Worm (Caenorhabditis elegans) whole organism, young adult: ENCODE data around the gene syp-2.
A peak's percentile ranks its signal among the peaks of the same experiment; 100 is the strongest.

Source experiments
- B0261.1 ChIP-seq: sonication (generic microtip); optimal IDR thresholded peaks from 2 replicates; lab custom pipeline; 2016; ENCODE audit warnings: mild to moderate bottlenecking, missing genetic modification characterization, moderate library complexity, missing compliant biosample characterization
- F23B12.7 ChIP-seq: sonication (generic microtip); optimal IDR thresholded peaks from 2 replicates; lab custom pipeline; 2017; ENCODE audit warnings: missing genetic modification characterization, mild to moderate bottlenecking, missing compliant biosample characterization, antibody characterized with exemption, moderate library complexity; ENCODE audit not compliant: insufficient read depth
- F39B2.1 ChIP-seq: fragments of 200-800 bp; sonication (Bioruptor generic); IDR thresholded peaks from 2 replicates; pipeline ENCODE4 v1.3.6; 2022; ENCODE audit warnings: missing genetic modification reagents, missing genetic modification characterization, missing compliant biosample characterization
- F49E8.2 ChIP-seq: sonication (generic microtip); optimal IDR thresholded peaks from 3 replicates; lab custom pipeline; 2017; ENCODE audit warnings: missing genetic modification characterization, mild to moderate bottlenecking, missing compliant biosample characterization, antibody characterized with exemption, moderate library complexity; ENCODE audit not compliant: insufficient read depth
- Y53G8AR.9 ChIP-seq: fragments of 200-800 bp; sonication (Bioruptor generic); conservative IDR thresholded peaks from 2 replicates; pipeline ENCODE4 v1.3.6; 2022; ENCODE audit warnings: missing genetic modification reagents, missing genetic modification characterization, missing compliant biosample characterization
- Y79H2A.3 ChIP-seq: fragments of 200-800 bp; sonication (Bioruptor generic); conservative IDR thresholded peaks from 2 replicates; pipeline ENCODE4 v1.3.6; 2022; ENCODE audit warnings: missing genetic modification reagents, missing genetic modification characterization, missing compliant biosample characterization
- Y95B8A.8 ChIP-seq: fragments of 200-800 bp; sonication (Bioruptor generic); IDR thresholded peaks from 2 replicates; pipeline ENCODE4 v1.3.6; 2022; ENCODE audit warnings: missing genetic modification reagents, missing genetic modification characterization, missing compliant biosample characterization
- attf-3 ChIP-seq: fragments of 200-800 bp; sonication (Bioruptor generic); conservative IDR thresholded peaks from 2 replicates; pipeline ENCODE4 v1.3.6; 2022; ENCODE audit warnings: missing genetic modification reagents, missing genetic modification characterization, missing compliant biosample characterization
- attf-5 ChIP-seq: fragments of 200-800 bp; sonication (Bioruptor generic); optimal IDR thresholded peaks from 2 replicates; lab custom pipeline; 2018; ENCODE audit warnings: mild to moderate bottlenecking, missing genetic modification characterization, missing compliant biosample characterization
- bed-2 ChIP-seq: fragments of 200-800 bp; sonication (Bioruptor generic); IDR thresholded peaks from 2 replicates; pipeline ENCODE4 v1.3.6; 2022; ENCODE audit warnings: missing genetic modification reagents, missing genetic modification characterization, missing compliant biosample characterization
- ccch-3 ChIP-seq: fragments of 200-800 bp; sonication (Bioruptor generic); optimal IDR thresholded peaks from 2 replicates; lab custom pipeline; 2018; ENCODE audit warnings: mild to moderate bottlenecking, missing genetic modification characterization, missing compliant biosample characterization
- cebp-1 ChIP-seq, 2 experiments: fragments of 200-800 bp in 1 of 2; sonication (Bioruptor generic) in 1 of 2; sonication (generic microtip) in 1 of 2; IDR thresholded peaks in 1 of 2; optimal IDR thresholded peaks in 1 of 2; 2 replicates each; pipeline versions ENCODE4 v1.3.6 to Lab custom; 2017 to 2022; ENCODE audit warnings: missing compliant biosample characterization in 2 of 2, missing genetic modification characterization in 2 of 2, mild to moderate bottlenecking in 1 of 2, missing genetic modification reagents in 1 of 2, moderate library complexity in 1 of 2
- cebp-2 ChIP-seq: fragments of 200-800 bp; sonication (Bioruptor generic); IDR thresholded peaks from 2 replicates; pipeline ENCODE4 v1.3.6; 2022; ENCODE audit warnings: missing genetic modification characterization, missing compliant biosample characterization
- ceh-79 ChIP-seq: sonication (generic microtip); optimal IDR thresholded peaks from 2 replicates; lab custom pipeline; 2017; ENCODE audit warnings: mild to moderate bottlenecking, missing genetic modification characterization, missing compliant biosample characterization
- chd-7 ChIP-seq: sonication (generic microtip); optimal IDR thresholded peaks from 2 replicates; lab custom pipeline; 2016; ENCODE audit warnings: mild to moderate bottlenecking, missing genetic modification characterization, moderate library complexity, missing compliant biosample characterization
- dox-1 ChIP-seq: fragments of 200-800 bp; sonication (Bioruptor generic); IDR thresholded peaks from 2 replicates; pipeline ENCODE4 v1.3.6; 2022; ENCODE audit warnings: missing genetic modification reagents, missing genetic modification characterization, missing compliant biosample characterization
- dpl-1 ChIP-seq: fragments of 150-350 bp; optimal IDR thresholded peaks from 2 replicates; lab custom pipeline; 2014; ENCODE audit warnings: missing biosample characterization, missing genetic modification reagents, missing genetic modification characterization
- egl-44 ChIP-seq: fragments of 200-800 bp; sonication (Bioruptor generic); IDR thresholded peaks from 2 replicates; pipeline ENCODE4 v1.3.6; 2022; ENCODE audit warnings: missing genetic modification reagents, missing genetic modification characterization, missing compliant biosample characterization
- egrh-3 ChIP-seq: fragments of 200-800 bp; sonication (Bioruptor generic); IDR thresholded peaks from 2 replicates; pipeline ENCODE4 v1.3.6; 2022; ENCODE audit warnings: missing genetic modification reagents, missing genetic modification characterization, missing compliant biosample characterization
- hlh-26 ChIP-seq: fragments of 200-800 bp; sonication (Bioruptor generic); conservative IDR thresholded peaks from 2 replicates; pipeline ENCODE4 v1.3.6; 2022; ENCODE audit warnings: missing genetic modification reagents, missing genetic modification characterization, missing compliant biosample characterization
- hmg-20 ChIP-seq: fragments of 200-800 bp; sonication (Bioruptor generic); IDR thresholded peaks from 2 replicates; pipeline ENCODE4 v1.3.6; 2022; ENCODE audit warnings: missing genetic modification reagents, missing genetic modification characterization, missing compliant biosample characterization
- hrde-1 ChIP-seq: sonication (generic microtip); optimal IDR thresholded peaks from 2 replicates; lab custom pipeline; 2016; ENCODE audit warnings: missing genetic modification characterization, mild to moderate bottlenecking, missing compliant biosample characterization, moderate library complexity, missing genotype, missing genetic modification reagents, borderline replicate concordance
- hsf-1 ChIP-seq: fragments of 200-800 bp; sonication (Bioruptor generic); IDR thresholded peaks from 2 replicates; pipeline ENCODE4 v1.3.6; 2022; ENCODE audit warnings: missing genetic modification reagents, missing genetic modification characterization, missing compliant biosample characterization
- lag-1 ChIP-seq: fragments of 200-800 bp; sonication (Bioruptor generic); IDR thresholded peaks from 2 replicates; pipeline ENCODE4 v1.3.6; 2022; ENCODE audit warnings: missing genetic modification reagents, missing genetic modification characterization, missing compliant biosample characterization
- lir-1 ChIP-seq: fragments of 200-800 bp; sonication (Bioruptor generic); conservative IDR thresholded peaks from 2 replicates; pipeline ENCODE4 v1.3.6; 2022; ENCODE audit warnings: missing genetic modification reagents, missing genetic modification characterization, missing compliant biosample characterization
- madf-10 ChIP-seq: sonication (generic microtip); optimal IDR thresholded peaks from 2 replicates; lab custom pipeline; 2016; ENCODE audit warnings: mild to moderate bottlenecking, missing genetic modification characterization, missing compliant biosample characterization
- madf-6 ChIP-seq: fragments of 200-800 bp; sonication (Bioruptor generic); IDR thresholded peaks from 2 replicates; pipeline ENCODE4 v1.3.6; 2022; ENCODE audit warnings: missing genetic modification reagents, missing genetic modification characterization, missing compliant biosample characterization
- madf-8 ChIP-seq: fragments of 200-800 bp; sonication (Bioruptor generic); conservative IDR thresholded peaks from 2 replicates; pipeline ENCODE4 v1.3.6; 2022; ENCODE audit warnings: missing genetic modification reagents, missing genetic modification characterization, missing compliant biosample characterization
- nfya-1 ChIP-seq: sonication (generic microtip); optimal IDR thresholded peaks from 2 replicates; lab custom pipeline; 2017; ENCODE audit warnings: antibody characterized with exemption, missing compliant biosample characterization, missing genetic modification characterization, borderline replicate concordance; ENCODE audit not compliant: insufficient read depth
- nfyb-1 ChIP-seq: fragments of 200-800 bp; sonication (Bioruptor generic); IDR thresholded peaks from 2 replicates; pipeline ENCODE4 v1.3.6; 2022; ENCODE audit warnings: missing genetic modification reagents, missing genetic modification characterization, missing compliant biosample characterization
- nhr-90 ChIP-seq: sonication (generic microtip); optimal IDR thresholded peaks from 2 replicates; lab custom pipeline; 2016; ENCODE audit warnings: missing genotype, mild to moderate bottlenecking, missing genetic modification characterization, missing compliant biosample characterization
- rec-8 ChIP-seq, 2 experiments: sonication (generic microtip); optimal IDR thresholded peaks; 2 replicates each; lab custom pipeline; 2016; ENCODE audit warnings: mild to moderate bottlenecking in 2 of 2, missing genetic modification characterization in 2 of 2, missing genetic modification reagents in 2 of 2, missing genotype in 2 of 2, missing biosample characterization in 1 of 2, missing compliant biosample characterization in 1 of 2, moderate library complexity in 1 of 2
- repo-1 ChIP-seq: sonication (generic microtip); optimal IDR thresholded peaks from 2 replicates; lab custom pipeline; 2017; ENCODE audit warnings: mild to moderate bottlenecking, missing genetic modification characterization, missing compliant biosample characterization
- rpc-1 ChIP-seq, 2 experiments: fragments of 150-350 bp in 1 of 2; sonication (generic microtip) in 1 of 2; optimal IDR thresholded peaks; 2 replicates each; lab custom pipeline; 2014 to 2018; ENCODE audit warnings: missing biosample characterization in 1 of 2, missing genetic modification characterization in 1 of 2, missing genetic modification reagents in 1 of 2, missing genotype in 1 of 2
- sea-2 ChIP-seq: fragments of 200-800 bp; sonication (Bioruptor generic); IDR thresholded peaks from 2 replicates; pipeline ENCODE4 v1.3.6; 2022; ENCODE audit warnings: missing genetic modification characterization, missing compliant biosample characterization
- snpc-3.4 ChIP-seq: sonication (generic microtip); optimal IDR thresholded peaks from 2 replicates; lab custom pipeline; 2017; ENCODE audit warnings: missing genetic modification characterization, mild to moderate bottlenecking, missing compliant biosample characterization, antibody characterized with exemption, moderate library complexity, missing genotype, missing genetic modification reagents
- snpc-4 ChIP-seq, 5 experiments: fragments of 150-350 bp in 1 of 5; sonication (generic microtip) in 4 of 5; optimal IDR thresholded peaks; 2 replicates each; lab custom pipeline; 2014 to 2018; ENCODE audit warnings: missing genetic modification characterization in 5 of 5, missing biosample characterization in 3 of 5, antibody characterized with exemption in 2 of 5, mild to moderate bottlenecking in 2 of 5, missing compliant biosample characterization in 2 of 5, missing genotype in 2 of 5, moderate library complexity in 2 of 5, missing genetic modification reagents in 1 of 5
- tbx-9 ChIP-seq: sonication (generic microtip); optimal IDR thresholded peaks from 2 replicates; lab custom pipeline; 2016; ENCODE audit warnings: borderline replicate concordance, missing genetic modification characterization, inconsistent platforms, missing compliant biosample characterization
- unc-130 ChIP-seq: sonication (generic microtip); optimal IDR thresholded peaks from 2 replicates; lab custom pipeline; 2016; ENCODE audit warnings: missing genetic modification reagents, missing genetic modification characterization, missing compliant biosample characterization
- zfh-2 ChIP-seq: fragments of 200-800 bp; sonication (Bioruptor generic); conservative IDR thresholded peaks from 2 replicates; pipeline ENCODE4 v1.3.6; 2022; ENCODE audit warnings: missing genetic modification reagents, missing genetic modification characterization, missing compliant biosample characterization
- zim-3 ChIP-seq: sonication (generic microtip); optimal IDR thresholded peaks from 2 replicates; lab custom pipeline; 2017; ENCODE audit warnings: mild to moderate bottlenecking, missing genetic modification characterization, moderate library complexity, missing compliant biosample characterization
- ztf-22 ChIP-seq: fragments of 200-800 bp; sonication (Bioruptor generic); optimal IDR thresholded peaks from 2 replicates; lab custom pipeline; 2018; ENCODE audit warnings: mild to moderate bottlenecking, missing genetic modification characterization, moderate library complexity, missing compliant biosample characterization

syp-2 gene

ce11 chrV:5502701-5503100, 33.6 kb upstream of the syp-2 start (continued):
- TF ChIP-seq cebp-2 (0 out of 2 replicates have a peak, but pooled peaks have one; percentile 70), nhr-90 (tag; lab: Kevin White, UChicago) (no peak), ceh-79 (tag; lab: Kevin White, UChicago) (peak; percentile 29), F49E8.2 (tag; lab: Kevin White, UChicago) (no peak), ccch-3 (GFP tag; lab: Kevin White, UChicago) (no peak), snpc-3.4 (tag; lab: Kevin White, UChicago) (peak; percentile 10), madf-8 (GFP tag; lab: Robert Waterston, UW) (no peak), F23B12.7 (tag; lab: Kevin White, UChicago) (no peak), hsf-1 (peak; percentile 61; the same call in 1 of the 2 replicates), nfya-1 (tag; lab: Kevin White, UChicago) (no peak), snpc-4 (GFP tag; optimal IDR thresholded peaks at IDR 0.05; lab: Kevin White, UChicago) (no peak), snpc-4 (tag; optimal IDR thresholded peaks at IDR 0.05; lab: Kevin White, UChicago) (peak in 1 of 4 experiments; percentile 15), rec-8 (tag; optimal IDR thresholded peaks at IDR 0.05; lab: Kevin White, UChicago) (no peak), Y53G8AR.9 (GFP tag; lab: Robert Waterston, UW) (peak; percentile 54; the same call in 1 of the 2 replicates)

ce11 chrV:5504295-5504694, 32.0 kb upstream of the syp-2 start:
- TF ChIP-seq zfh-2 (GFP tag; lab: Robert Waterston, UW), result peak; percentile 58
- TF ChIP-seq dox-1, result peak; percentile 13; the same call in 1 of the 2 replicates
- TF ChIP-seq lag-1, result no peak
- no peak for TF ChIP-seq hrde-1
- 0 out of 2 replicates have a peak, but pooled peaks have one; percentile 12 for TF ChIP-seq nfyb-1 (GFP tag; lab: Robert Waterston, UW)
- TF ChIP-seq lir-1 (GFP tag; lab: Robert Waterston, UW), result no peak
- TF ChIP-seq ztf-22, result no peak
- no peak for TF ChIP-seq bed-2 (GFP tag; lab: Robert Waterston, UW)
- TF ChIP-seq madf-6, result no peak
- no peak for TF ChIP-seq hmg-20
- TF ChIP-seq zim-3 (tag; lab: Kevin White, UChicago), result no peak
- TF ChIP-seq tbx-9, result no peak
- no peak for TF ChIP-seq dpl-1
- TF ChIP-seq attf-3 (GFP tag; lab: Robert Waterston, UW), result no peak
- no peak for TF ChIP-seq attf-5 (GFP tag; lab: Kevin White, UChicago)
- TF ChIP-seq hlh-26 (GFP tag; lab: Robert Waterston, UW), result no peak
- no peak for TF ChIP-seq unc-130 (GFP tag; lab: Kevin White, UChicago)
- no peak for TF ChIP-seq sea-2 (GFP tag; lab: Robert Waterston, UW)
- peak; percentile 27; the same call in 1 of the 2 replicates for TF ChIP-seq egrh-3 (GFP tag; lab: Robert Waterston, UW)

- peak; percentile 89 for TF ChIP-seq egl-44 (GFP tag; lab: Robert Waterston, UW)
- TF ChIP-seq F39B2.1 (GFP tag; lab: Robert Waterston, UW), result 0 out of 2 replicates have a peak, but pooled peaks have one; percentile 67
- TF ChIP-seq lag-1, result no peak
- TF ChIP-seq chd-7 (tag; lab: Kevin White, UChicago), result peak; percentile 83
- no peak for TF ChIP-seq Y79H2A.3 (GFP tag; lab: Robert Waterston, UW)
- TF ChIP-seq rpc-1 (optimal IDR thresholded peaks at IDR 0.05; lab: Kevin White, UChicago), result peak; percentile 1
- no peak for TF ChIP-seq rpc-1 (tag; optimal IDR thresholded peaks at IDR 0.05; lab: Kevin White, UChicago)
- TF ChIP-seq attf-5 (GFP tag; lab: Kevin White, UChicago), result peak; percentile 89
- TF ChIP-seq hsf-1, result peak; percentile 98
- peak; percentile 91 for TF ChIP-seq repo-1 (tag; lab: Kevin White, UChicago)
- 0 out of 2 replicates have a peak, but pooled peaks have one; percentile 32 for TF ChIP-seq Y95B8A.8 (GFP tag; lab: Robert Waterston, UW)
- peak; percentile 53 for TF ChIP-seq cebp-1 (GFP tag; IDR thresholded peaks at IDR 0.05; lab: Robert Waterston, UW)
- peak; percentile 89 for TF ChIP-seq cebp-1 (tag; optimal IDR thresholded peaks at IDR 0.05; lab: Kevin White, UChicago)
- TF ChIP-seq madf-10 (tag; lab: Kevin White, UChicago), result peak; percentile 75
- no peak for TF ChIP-seq B0261.1 (tag; lab: Kevin White, UChicago)
- TF ChIP-seq unc-130 (GFP tag; lab: Kevin White, UChicago), result peak; percentile 59
Measured at ce11 chrV:5504807-5505442, 31.4 kb upstream of the syp-2 start, which contains the start of the genes dnj-19 and nhr-47. TSS of gene dnj-19 (minus strand) at chrV:5504857. TSS of gene nhr-47 (plus strand) at chrV:5505253.
